Fruit fly (Drosophila melanogaster) whole organism: ENCODE data around the gene CG42816.

Source experiments
- CG8478 ChIP-seq: fragments of >200 bp; optimal IDR thresholded peaks from 2 replicates; lab custom pipeline; 2018; ENCODE audit warnings: inconsistent platforms
- Dll ChIP-seq: fragments of >200 bp; optimal IDR thresholded peaks from 2 replicates; lab custom pipeline; 2017
- EcR ChIP-seq, 2 experiments: fragments of >200 bp; optimal IDR thresholded peaks; 2 replicates each; lab custom pipeline; 2017; ENCODE audit warnings: missing biosample characterization in 2 of 2, missing genetic modification characterization in 2 of 2, missing genetic modification reagents in 2 of 2
- pan ChIP-seq: fragments of >200 bp; optimal IDR thresholded peaks from 2 replicates; lab custom pipeline; 2017
- psq ChIP-seq: fragments of >200 bp; optimal IDR thresholded peaks from 2 replicates; lab custom pipeline; 2017
- usp ChIP-seq: fragments of >200 bp; optimal IDR thresholded peaks from 2 replicates; lab custom pipeline; 2017; ENCODE audit warnings: missing biosample characterization, missing genetic modification characterization, mixed read lengths

The CG42816 gene

dm6 chr3L:17814036-17814435 lies 16.6 kb upstream of the CG42816 start, which contains the start of gene Cln3:
Cln3 (minus strand) TSS chr3L:17814119.
- no peak for TF ChIP-seq psq (lab: Kevin White, UChicago)
- no peak for TF ChIP-seq EcR (GFP tag; optimal IDR thresholded peaks at IDR 0.05; lab: Kevin White, UChicago)
- TF ChIP-seq pan (lab: Kevin White, UChicago): no peak
- TF ChIP-seq Dll (lab: Kevin White, UChicago): no peak
- no peak for TF ChIP-seq CG8478 (lab: Kevin White, UChicago)
- TF ChIP-seq usp (GFP tag; lab: Kevin White, UChicago): no peak

- no peak for TF ChIP-seq EcR (GFP tag; optimal IDR thresholded peaks at IDR 0.05; lab: Kevin White, UChicago)
- no peak for TF ChIP-seq pan (lab: Kevin White, UChicago)
- TF ChIP-seq psq (lab: Kevin White, UChicago): no peak
- no peak for TF ChIP-seq Dll (lab: Kevin White, UChicago)
- TF ChIP-seq usp (GFP tag; lab: Kevin White, UChicago): no peak
- TF ChIP-seq CG8478 (lab: Kevin White, UChicago): no peak
Observed at dm6 chr3L:17808597-17809213, 11.3 kb upstream of the CG42816 start, which contains the start of gene CG32191. CG32191 (minus strand) TSS chr3L:17809146.

- TF ChIP-seq pan (lab: Kevin White, UChicago): no peak
- TF ChIP-seq psq (lab: Kevin White, UChicago): no peak
- TF ChIP-seq EcR (GFP tag; optimal IDR thresholded peaks at IDR 0.05; lab: Kevin White, UChicago): no peak
- no peak for TF ChIP-seq CG8478 (lab: Kevin White, UChicago)
Observed at dm6 chr3L:17806357-17807025, 9.1 kb upstream of the CG42816 start, which contains the start of gene CG32187. CG32187 (minus strand) TSS chr3L:17806365.

dm6 chr3L:17804511-17804910 lies 7.1 kb upstream of the CG42816 start, which contains the start of gene ais:
ais (minus strand) TSS chr3L:17804715.
- TF ChIP-seq Dll (lab: Kevin White, UChicago): no peak
- TF ChIP-seq pan (lab: Kevin White, UChicago): no peak
- TF ChIP-seq CG8478 (lab: Kevin White, UChicago): no peak
- TF ChIP-seq EcR (GFP tag; optimal IDR thresholded peaks at IDR 0.05; lab: Kevin White, UChicago): no peak
- no peak for TF ChIP-seq psq (lab: Kevin White, UChicago)
- TF ChIP-seq usp (GFP tag; lab: Kevin White, UChicago): no peak

dm6 chr3L:17802107-17802506 lies 4.7 kb upstream of the CG42816 start, which contains the start of gene NUCB1:
NUCB1 (minus strand) TSS chr3L:17802279.
- no peak for TF ChIP-seq pan (lab: Kevin White, UChicago)
- TF ChIP-seq psq (lab: Kevin White, UChicago): no peak
- no peak for TF ChIP-seq EcR (GFP tag; optimal IDR thresholded peaks at IDR 0.05; lab: Kevin White, UChicago)
- no peak for TF ChIP-seq Dll (lab: Kevin White, UChicago)
- TF ChIP-seq CG8478 (lab: Kevin White, UChicago): no peak
- TF ChIP-seq usp (GFP tag; lab: Kevin White, UChicago): no peak

DNA sequence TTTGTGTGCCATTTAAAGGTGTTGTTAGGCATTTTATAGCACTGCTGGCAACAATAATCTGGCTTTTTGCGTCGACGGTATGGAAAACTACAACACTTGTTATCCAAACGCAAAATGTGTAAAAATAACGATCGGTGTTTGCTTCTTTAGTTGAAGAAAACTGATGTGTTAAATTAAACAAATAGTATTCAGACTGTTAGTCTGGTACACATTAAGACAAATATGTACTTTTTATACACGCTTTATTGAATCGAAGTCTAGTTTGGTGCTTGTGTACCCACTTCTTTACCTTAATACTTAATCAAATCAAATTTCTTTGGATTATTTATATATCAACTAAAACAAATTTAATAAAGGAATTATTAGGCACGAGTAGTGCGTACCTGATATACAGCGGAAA lies 5.9 kb downstream of the CG42816 start:
- TF ChIP-seq usp (GFP tag; lab: Kevin White, UChicago): no peak
- TF ChIP-seq Dll (lab: Kevin White, UChicago): no peak
- TF ChIP-seq psq (lab: Kevin White, UChicago): no peak
- no peak for TF ChIP-seq pan (lab: Kevin White, UChicago)
- TF ChIP-seq CG8478 (lab: Kevin White, UChicago): no peak
- TF ChIP-seq EcR (GFP tag; optimal IDR thresholded peaks at IDR 0.05; lab: Kevin White, UChicago): no peak

DNA sequence AAGACGTTTGTCGTGTGGAACGTTAAGA lies 6.1 kb downstream of the CG42816 start, which contains the start of gene CG42815:
TSS of gene CG42815 (minus strand) at position 20 of the 28 bp plus-strand sequence.
- TF ChIP-seq pan (lab: Kevin White, UChicago) (no peak), usp (GFP tag; lab: Kevin White, UChicago) (no peak)

- TF ChIP-seq pan (lab: Kevin White, UChicago) (no peak), EcR (GFP tag; optimal IDR thresholded peaks at IDR 0.05; lab: Kevin White, UChicago) (no peak), psq (lab: Kevin White, UChicago) (no peak), usp (GFP tag; lab: Kevin White, UChicago) (no peak), Dll (lab: Kevin White, UChicago) (no peak), CG8478 (lab: Kevin White, UChicago) (no peak)
Observed at dm6 chr3L:17791067-17791466, 6.3 kb downstream of the CG42816 start.

dm6 chr3L:17763987-17764386 lies 33.4 kb downstream of the CG42816 start, which contains the start of the genes Adgf-A and Adgf-A2:
Adgf-A (minus strand) TSS chr3L:17764158.
Adgf-A2 (minus strand) TSS chr3L:17764158.
- TF ChIP-seq psq (lab: Kevin White, UChicago): no peak
- no peak for TF ChIP-seq CG8478 (lab: Kevin White, UChicago)

- no peak for TF ChIP-seq CG8478 (lab: Kevin White, UChicago)
- no peak for TF ChIP-seq usp (GFP tag; lab: Kevin White, UChicago)
- no peak for TF ChIP-seq pan (lab: Kevin White, UChicago)
- no peak for TF ChIP-seq psq (lab: Kevin White, UChicago)
Observed at dm6 chr3L:17759072-17759747, 38.2 kb downstream of the CG42816 start, which contains the start of gene CG32181. CG32181 (plus strand) TSS chr3L:17759697.

DNA sequence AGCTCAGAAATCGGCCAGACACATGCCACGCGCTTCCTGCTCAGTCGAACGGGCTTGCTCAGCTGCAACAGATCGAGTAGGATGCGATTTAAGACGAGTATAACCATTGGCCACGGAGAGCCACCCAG lies 39.4 kb downstream of the CG42816 start, which contains the start of gene CG32182:
TSS of gene CG32182 (plus strand) at position 29 of the 128 bp plus-strand sequence.
- TF ChIP-seq pan (lab: Kevin White, UChicago): no peak
- TF ChIP-seq Dll (lab: Kevin White, UChicago): no peak
- no peak for TF ChIP-seq usp (GFP tag; lab: Kevin White, UChicago)
- TF ChIP-seq psq (lab: Kevin White, UChicago): no peak
- TF ChIP-seq CG8478 (lab: Kevin White, UChicago): no peak
- TF ChIP-seq EcR (GFP tag; optimal IDR thresholded peaks at IDR 0.05; lab: Kevin White, UChicago): no peak
